Worm (Caenorhabditis elegans): Measurements from ENCODE around the gene Y34F4.3.

- no peak for TF ChIP-seq dao-5 (tag; optimal IDR thresholded peaks at IDR 0.05)
- TF ChIP-seq W03F9.2 (tag; optimal IDR thresholded peaks at IDR 0.05), result no peak
Observed at ce11 chrIII:1058881-1059280, 42.9 kb upstream of the Y34F4.3 start.

Measured in whole organism, L4/young adult.